Worm (Caenorhabditis elegans): ENCODE measurements around the gene bcat-1.

- no peak for TF ChIP-seq blmp-1 (tag; optimal IDR thresholded peaks at IDR 0.05)
- TF ChIP-seq mep-1 (tag; optimal IDR thresholded peaks at IDR 0.05) = no peak
- no peak for TF ChIP-seq ama-1 (optimal IDR thresholded peaks at IDR 0.05)
Measured at ce11 chrX:12863262-12863661, 14.0 kb upstream of the bcat-1 start.

All from whole organism, L1 larva.